Worm (Caenorhabditis elegans): ENCODE measurements around the gene C36A4.11.
A peak's percentile ranks its signal among the peaks of the same experiment; 100 is the strongest.

The C36A4.11 gene

ce11 chrIII:3863814-3864507, 23.6 kb downstream of the C36A4.11 start, which contains the start of gene acs-19:
Gene acs-19, plus strand, starts transcription at chrIII:3864489.
- TF ChIP-seq scrt-1 (GFP tag; IDR thresholded peaks at IDR 0.05) (no peak), ceh-13 (GFP tag; optimal IDR thresholded peaks at IDR 0.05) (no peak), hmbx-1 (tag; optimal IDR thresholded peaks at IDR 0.05) (no peak), tra-4 (tag; optimal IDR thresholded peaks at IDR 0.05) (no peak), hnd-1 (tag; optimal IDR thresholded peaks at IDR 0.05) (no peak), tbx-37 (GFP tag; conservative IDR thresholded peaks at IDR 0.05) (no peak), ama-1 (optimal IDR thresholded peaks at IDR 0.05) (no peak), hmg-4 (GFP tag; optimal IDR thresholded peaks at IDR 0.05) (no peak), sea-1 (GFP tag; conservative IDR thresholded peaks at IDR 0.05) (no peak), F13C5.2 (tag; optimal IDR thresholded peaks at IDR 0.05) (no peak), B0310.2 (tag; optimal IDR thresholded peaks at IDR 0.05) (no peak), pes-1 (GFP tag; IDR thresholded peaks at IDR 0.05) (no peak), ets-7 (tag; optimal IDR thresholded peaks at IDR 0.05) (no peak), flt-1 (GFP tag; IDR thresholded peaks at IDR 0.05) (no peak)

DNA sequence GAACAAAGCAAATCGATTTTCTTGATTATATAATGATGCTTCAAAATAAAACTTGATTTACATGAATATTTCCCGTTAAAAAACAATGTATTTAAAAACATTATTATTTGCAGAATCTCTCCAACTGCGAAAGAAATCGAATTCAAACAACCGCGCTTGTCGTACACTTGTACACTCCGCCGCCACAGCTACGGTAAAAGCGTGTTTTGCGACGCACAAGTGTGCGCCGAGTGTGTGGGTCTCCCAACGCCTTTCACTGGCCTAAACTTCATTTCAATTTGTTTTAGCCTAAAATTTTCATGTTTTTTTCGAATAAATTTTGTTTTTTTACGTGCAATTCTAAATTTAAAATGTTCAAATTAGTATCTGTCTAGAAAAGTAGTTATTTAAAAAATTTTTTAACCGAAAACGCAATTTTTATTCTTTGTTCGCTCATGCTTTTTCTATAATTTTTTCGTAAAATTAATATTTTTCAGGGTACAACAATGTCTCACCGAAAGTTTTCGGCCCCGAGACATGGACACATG, 27.1 kb downstream of the C36A4.11 start, which contains the start of gene rpl-3:
Gene rpl-3 (plus strand): TSS at position 477 of the 527 bp plus-strand sequence.
- peak; percentile 85 for TF ChIP-seq ceh-13 (GFP tag; optimal IDR thresholded peaks at IDR 0.05)
- TF ChIP-seq sea-1 (GFP tag; conservative IDR thresholded peaks at IDR 0.05): peak; percentile 99
- TF ChIP-seq B0310.2 (tag; optimal IDR thresholded peaks at IDR 0.05): peak; percentile 94
- TF ChIP-seq hmg-4 (GFP tag; optimal IDR thresholded peaks at IDR 0.05): peak; percentile 98
- TF ChIP-seq hnd-1 (tag; optimal IDR thresholded peaks at IDR 0.05): peak; percentile 80
- TF ChIP-seq flt-1 (GFP tag; IDR thresholded peaks at IDR 0.05): peak; percentile 95
- peak; percentile 68 for TF ChIP-seq aly-1 (tag; optimal IDR thresholded peaks at IDR 0.05)
- peak; percentile 89 for TF ChIP-seq ets-7 (tag; optimal IDR thresholded peaks at IDR 0.05)
- TF ChIP-seq tbx-11 (GFP tag; IDR thresholded peaks at IDR 0.05): peak; percentile 85
- TF ChIP-seq scrt-1 (GFP tag; IDR thresholded peaks at IDR 0.05): peak; percentile 90
- TF ChIP-seq tbx-37 (GFP tag; conservative IDR thresholded peaks at IDR 0.05): peak; percentile 91
- TF ChIP-seq ceh-36 (tag; optimal IDR thresholded peaks at IDR 0.05): peak; percentile 91
- TF ChIP-seq pes-1 (GFP tag; IDR thresholded peaks at IDR 0.05): peak; percentile 93
- TF ChIP-seq tra-4 (tag; optimal IDR thresholded peaks at IDR 0.05): peak; percentile 96
- peak; percentile 90 for TF ChIP-seq hmbx-1 (tag; optimal IDR thresholded peaks at IDR 0.05)
- peak; percentile 100 for TF ChIP-seq F13C5.2 (tag; optimal IDR thresholded peaks at IDR 0.05)
- TF ChIP-seq ama-1 (optimal IDR thresholded peaks at IDR 0.05): no peak

DNA sequence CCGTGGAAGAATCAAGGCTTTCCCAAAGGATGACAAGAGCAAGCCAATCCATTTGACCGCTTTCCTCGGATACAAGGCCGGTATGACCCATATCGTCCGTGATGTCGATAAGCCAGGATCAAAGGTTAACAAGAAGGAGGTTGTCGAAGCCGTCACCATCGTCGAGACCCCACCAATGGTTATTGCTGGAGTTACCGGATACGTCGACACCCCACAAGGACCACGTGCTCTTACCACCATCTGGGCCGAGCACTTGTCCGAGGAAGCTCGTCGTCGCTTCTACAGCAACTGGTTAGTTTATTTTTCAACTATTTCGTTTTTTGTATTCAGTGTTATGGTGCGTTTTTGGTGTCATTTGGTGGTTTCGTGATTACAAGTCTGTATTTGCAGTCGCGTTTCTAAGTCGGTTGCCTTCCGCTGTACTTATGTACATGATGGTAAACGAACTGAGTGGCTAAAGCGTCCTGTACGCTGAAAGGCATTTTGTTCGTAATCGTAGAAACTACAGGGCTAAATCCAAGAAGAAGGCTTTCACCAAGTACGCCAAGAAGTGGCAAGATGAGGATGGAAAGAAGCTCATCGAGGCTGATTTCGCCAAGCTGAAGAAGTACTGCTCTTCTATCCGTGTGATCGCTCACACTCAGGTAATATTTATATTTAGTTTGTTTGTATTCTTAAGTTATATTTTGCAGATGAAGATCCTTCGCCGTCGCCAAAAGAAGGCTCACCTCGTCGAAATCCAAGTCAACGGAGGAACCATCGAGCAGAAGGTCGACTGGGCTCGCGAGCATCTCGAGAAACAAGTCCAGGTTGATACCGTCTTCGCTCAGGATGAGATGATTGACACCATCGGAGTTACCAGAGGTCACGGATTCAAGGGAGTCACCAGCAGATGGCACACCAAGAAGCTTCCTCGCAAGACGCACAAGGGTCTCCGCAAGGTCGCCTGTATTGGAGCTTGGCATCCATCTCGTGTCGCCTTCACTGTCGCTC, 27.9 kb downstream of the C36A4.11 start:
- TF ChIP-seq tbx-11 (GFP tag; IDR thresholded peaks at IDR 0.05) (no peak), pes-1 (GFP tag; IDR thresholded peaks at IDR 0.05) (no peak), tra-4 (tag; optimal IDR thresholded peaks at IDR 0.05) (no peak), hmbx-1 (tag; optimal IDR thresholded peaks at IDR 0.05) (no peak), tbx-37 (GFP tag; conservative IDR thresholded peaks at IDR 0.05) (no peak), sea-1 (GFP tag; conservative IDR thresholded peaks at IDR 0.05) (no peak), scrt-1 (GFP tag; IDR thresholded peaks at IDR 0.05) (no peak), ama-1 (optimal IDR thresholded peaks at IDR 0.05) (no peak), B0310.2 (tag; optimal IDR thresholded peaks at IDR 0.05) (no peak), hnd-1 (tag; optimal IDR thresholded peaks at IDR 0.05) (no peak), ets-7 (tag; optimal IDR thresholded peaks at IDR 0.05) (no peak), hmg-4 (GFP tag; optimal IDR thresholded peaks at IDR 0.05) (no peak), ceh-36 (tag; optimal IDR thresholded peaks at IDR 0.05) (no peak), aly-1 (tag; optimal IDR thresholded peaks at IDR 0.05) (no peak), ceh-13 (GFP tag; optimal IDR thresholded peaks at IDR 0.05) (no peak), F13C5.2 (tag; optimal IDR thresholded peaks at IDR 0.05) (no peak), flt-1 (GFP tag; IDR thresholded peaks at IDR 0.05) (no peak)

- TF ChIP-seq ama-1 (optimal IDR thresholded peaks at IDR 0.05): peak; percentile 72
- TF ChIP-seq tra-4 (tag; optimal IDR thresholded peaks at IDR 0.05): no peak
- no peak for TF ChIP-seq hmbx-1 (tag; optimal IDR thresholded peaks at IDR 0.05)
- 0 out of 2 replicates have a peak, but pooled peaks have one; percentile 21 for TF ChIP-seq scrt-1 (GFP tag; IDR thresholded peaks at IDR 0.05)
- TF ChIP-seq tbx-37 (GFP tag; conservative IDR thresholded peaks at IDR 0.05): 0 out of 2 replicates have a peak, but pooled peaks have one; percentile 22
These were observed 29.0 kb downstream of the C36A4.11 start for ce11 chrIII:3869292-3869781.

DNA sequence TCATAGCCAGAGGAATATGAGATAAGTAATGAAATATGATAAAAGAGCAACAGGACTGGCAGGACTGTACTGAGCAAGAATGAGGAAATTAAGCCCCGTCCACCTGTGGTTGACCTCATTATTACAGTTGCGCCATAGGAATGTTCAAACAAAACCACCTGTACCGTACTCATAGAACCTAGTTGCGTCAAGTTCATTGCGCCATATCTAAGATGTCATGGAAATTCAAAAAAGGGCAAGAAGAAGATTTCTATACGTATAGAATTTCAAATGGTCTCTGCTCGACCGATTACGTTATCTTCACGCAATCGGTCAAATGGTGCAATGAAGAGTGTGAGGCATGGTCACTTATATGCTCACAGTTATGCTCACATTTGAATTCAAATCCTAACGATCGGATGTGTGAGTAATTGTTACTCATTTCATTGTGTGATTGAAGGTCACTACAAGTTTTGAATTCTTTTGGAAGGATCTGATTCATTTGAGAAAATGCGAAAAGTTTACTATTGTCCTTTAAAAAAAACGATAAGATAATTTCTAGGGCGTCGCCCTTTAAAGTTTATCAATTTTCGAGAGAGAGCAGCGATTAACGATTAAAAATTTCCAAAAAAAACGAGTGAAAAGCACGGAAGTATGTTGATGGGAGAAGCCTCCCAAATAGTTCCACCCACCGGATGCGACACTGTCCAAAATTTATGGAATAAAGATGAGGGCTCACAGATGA, 31.5 kb downstream of the C36A4.11 start:
- no peak for TF ChIP-seq sea-1 (GFP tag; conservative IDR thresholded peaks at IDR 0.05)
- TF ChIP-seq B0310.2 (tag; optimal IDR thresholded peaks at IDR 0.05): no peak
- no peak for TF ChIP-seq flt-1 (GFP tag; IDR thresholded peaks at IDR 0.05)
- no peak for TF ChIP-seq F13C5.2 (tag; optimal IDR thresholded peaks at IDR 0.05)
- no peak for TF ChIP-seq tra-4 (tag; optimal IDR thresholded peaks at IDR 0.05)

DNA sequence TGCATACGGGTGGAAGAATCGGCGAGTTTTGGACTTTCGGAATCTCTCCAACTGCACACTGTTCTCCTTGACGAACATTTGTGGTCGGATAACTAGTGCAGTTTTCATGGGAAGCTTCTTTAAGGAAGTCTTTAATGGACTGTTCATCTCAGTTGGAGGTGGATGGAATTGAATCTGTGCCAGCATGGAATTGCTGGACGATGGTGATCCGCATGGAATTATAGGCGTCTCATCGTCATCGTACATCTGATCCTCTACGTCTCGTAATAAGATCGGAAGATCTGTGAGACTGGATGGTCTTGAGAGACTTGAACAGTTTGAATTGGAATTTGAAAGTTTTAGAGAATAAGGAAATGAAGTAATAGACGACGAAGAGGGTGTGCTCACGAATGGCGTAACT, 32.6 kb downstream of the C36A4.11 start:
- no peak for TF ChIP-seq tbx-11 (GFP tag; IDR thresholded peaks at IDR 0.05)
- TF ChIP-seq ceh-36 (tag; optimal IDR thresholded peaks at IDR 0.05): no peak
- TF ChIP-seq ama-1 (optimal IDR thresholded peaks at IDR 0.05): peak; percentile 50
- TF ChIP-seq hmbx-1 (tag; optimal IDR thresholded peaks at IDR 0.05): no peak
- no peak for TF ChIP-seq scrt-1 (GFP tag; IDR thresholded peaks at IDR 0.05)
